Worm (Caenorhabditis elegans) whole organism, midembryonic: ENCODE results near the gene btbd-10.

Experiments used
- T22C8.4 ChIP-seq: fragments of 200-800 bp; sonication (Bioruptor generic); IDR thresholded peaks from 2 replicates; pipeline ENCODE4 v1.3.6; 2022; ENCODE audit warnings: missing genetic modification characterization, missing compliant biosample characterization
- flt-1 ChIP-seq: fragments of 200-800 bp; sonication (Bioruptor generic); IDR thresholded peaks from 2 replicates; pipeline ENCODE4 v1.3.6; 2022; ENCODE audit warnings: missing genetic modification characterization, missing compliant biosample characterization
- klf-2 ChIP-seq: fragments of 200-800 bp; sonication (Bioruptor generic); conservative IDR thresholded peaks from 2 replicates; pipeline ENCODE4 v1.3.6; 2022; ENCODE audit warnings: missing genetic modification reagents, missing genetic modification characterization, missing compliant biosample characterization
- med-1 ChIP-seq: sonication (generic microtip); optimal IDR thresholded peaks from 2 replicates; lab custom pipeline; 2017; ENCODE audit warnings: missing genetic modification characterization, mild to moderate bottlenecking, missing compliant biosample characterization, antibody characterized with exemption, missing genetic modification reagents; ENCODE audit not compliant: insufficient read depth
- ref-1 ChIP-seq: fragments of 200-800 bp; sonication (Bioruptor generic); conservative IDR thresholded peaks from 2 replicates; pipeline ENCODE4 v1.3.6; 2022; ENCODE audit warnings: missing genetic modification reagents, missing genetic modification characterization, missing compliant biosample characterization
- tab-1 ChIP-seq: fragments of 200-800 bp; sonication (Bioruptor generic); IDR thresholded peaks from 2 replicates; pipeline ENCODE4 v1.3.6; 2022; ENCODE audit warnings: missing genetic modification characterization, missing compliant biosample characterization

DNA sequence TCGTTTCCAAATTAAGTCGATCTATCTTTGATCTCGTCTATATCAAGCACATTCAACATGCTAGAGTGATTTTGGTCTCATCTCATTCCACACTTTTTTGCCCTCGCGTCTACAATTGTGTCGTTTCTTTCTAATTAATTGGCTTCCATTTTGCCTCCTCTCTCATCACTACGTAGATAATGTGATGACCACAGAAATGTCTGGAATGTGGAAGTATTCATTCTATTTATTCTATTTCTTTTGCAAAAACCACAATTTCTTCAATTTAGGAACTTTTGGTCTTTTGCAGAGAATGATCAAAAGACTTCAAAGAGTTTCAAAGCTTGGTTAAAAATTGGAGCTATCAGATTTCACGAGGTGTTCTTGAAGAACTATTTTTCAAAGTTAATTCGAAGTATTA lies 10.8 kb downstream of the btbd-10 start:
- TF ChIP-seq ref-1 (GFP tag; lab: Robert Waterston, UW) = no peak
- TF ChIP-seq flt-1 (GFP tag; lab: Robert Waterston, UW) = no peak
- TF ChIP-seq med-1 (GFP tag; lab: Kevin White, UChicago) = no peak
- no peak for TF ChIP-seq T22C8.4 (GFP tag; lab: Robert Waterston, UW)
- no peak for TF ChIP-seq tab-1 (GFP tag; lab: Robert Waterston, UW)
- TF ChIP-seq klf-2 = no peak
